Fruit fly (Drosophila melanogaster): ENCODE measurements around the gene CG4259.
A peak's percentile ranks its signal among the peaks of the same experiment; 100 is the strongest.

The CG4259 gene

DNA sequence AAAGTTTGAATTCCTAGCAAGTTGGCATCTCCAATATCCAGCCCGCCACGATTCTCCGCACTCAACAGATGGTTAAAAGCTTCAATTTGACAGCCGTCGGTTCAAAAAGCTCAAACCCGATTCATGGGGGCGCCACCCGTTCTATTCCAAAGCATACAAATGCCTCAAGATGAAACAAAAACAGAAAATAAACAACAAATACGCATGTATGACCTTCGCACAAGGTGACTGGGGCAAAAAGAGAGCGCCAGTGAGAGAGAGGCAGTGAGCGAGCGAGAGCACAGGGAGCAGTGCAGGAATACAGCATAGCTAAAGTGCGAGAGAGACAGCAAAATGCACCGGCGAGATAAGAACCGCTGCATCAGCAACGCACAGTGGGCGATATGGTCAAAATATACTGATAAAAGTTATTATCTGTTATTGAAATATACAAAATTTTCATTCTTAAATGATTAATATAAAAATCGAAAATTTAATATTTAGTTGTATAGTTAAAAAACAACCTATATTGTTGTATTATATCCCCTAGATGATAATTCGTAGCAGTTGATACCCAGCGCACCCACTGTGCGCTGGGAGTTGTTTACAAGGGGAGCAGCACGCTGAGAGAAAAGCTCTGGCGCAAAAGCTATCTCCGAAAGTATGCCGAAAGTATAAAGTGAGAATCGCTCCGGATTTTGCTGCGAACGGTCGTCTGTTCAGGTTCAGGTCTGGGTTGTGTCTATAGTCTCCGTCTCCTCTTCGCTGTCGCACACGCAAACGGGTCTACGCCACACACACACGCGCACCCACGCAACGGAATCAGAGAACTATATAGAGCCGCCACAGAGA lies 1.3 kb upstream of the CG4259 start, which contains the start of gene Glyp (continued):
- TF ChIP-seq ap (GFP tag; IDR thresholded peaks at IDR 0.05) (peak; percentile 93), Dbx (GFP tag; IDR thresholded peaks at IDR 0.05) (peak; percentile 97), CrebB (tag; optimal IDR thresholded peaks at IDR 0.05) (peak; percentile 93), Rfx (GFP tag; IDR thresholded peaks at IDR 0.05) (peak; percentile 97), CG34376 (GFP tag; optimal IDR thresholded peaks at IDR 0.05) (peak; percentile 98), Poxn (GFP tag; IDR thresholded peaks at IDR 0.05) (peak; percentile 80), Six4 (GFP tag; optimal IDR thresholded peaks at IDR 0.05) (peak; percentile 92), CG12071 (GFP tag; optimal IDR thresholded peaks at IDR 0.05) (peak; percentile 93), wdn (GFP tag; IDR thresholded peaks at IDR 0.05) (peak; percentile 96), CG7556 (GFP tag; optimal IDR thresholded peaks at IDR 0.05) (peak; percentile 99), so (GFP tag; IDR thresholded peaks at IDR 0.05) (peak; percentile 94), CG4707 (GFP tag; optimal IDR thresholded peaks at IDR 0.05) (peak; percentile 99), gro (GFP tag; optimal IDR thresholded peaks at IDR 0.05) (peak; percentile 59), sob (GFP tag; IDR thresholded peaks at IDR 0.05) (peak; percentile 97), CG10543 (GFP tag; optimal IDR thresholded peaks at IDR 0.05) (peak; percentile 99), CG17385 (GFP tag; optimal IDR thresholded peaks at IDR 0.05) (peak; percentile 96), CG18619 (GFP tag; optimal IDR thresholded peaks at IDR 0.05) (peak; percentile 98), CG11560 (tag; IDR thresholded peaks at IDR 0.05) (peak; percentile 87), CG3281 (GFP tag; optimal IDR thresholded peaks at IDR 0.05) (peak; percentile 99), Hsf (GFP tag; optimal IDR thresholded peaks at IDR 0.05) (peak; percentile 91), CG13775 (GFP tag; optimal IDR thresholded peaks at IDR 0.05) (peak; percentile 97), CG42726 (GFP tag; IDR thresholded peaks at IDR 0.05; ENCODE audit: partially characterized antibody) (peak; percentile 29; the same call in 1 of the 2 replicates), CG31365 (tag; optimal IDR thresholded peaks at IDR 0.05) (peak; percentile 69), Sin3A (optimal IDR thresholded peaks at IDR 0.05) (no peak), Atf-2 (GFP tag; optimal IDR thresholded peaks at IDR 0.05) (peak; percentile 62), CG15601 (tag; optimal IDR thresholded peaks at IDR 0.05) (peak; percentile 96), CG1647 (GFP tag; optimal IDR thresholded peaks at IDR 0.05) (peak; percentile 59), vfl (GFP tag; optimal IDR thresholded peaks at IDR 0.05) (peak; percentile 90), Nf-YB (GFP tag; optimal IDR thresholded peaks at IDR 0.05) (peak; percentile 88), org-1 (GFP tag; optimal IDR thresholded peaks at IDR 0.05) (peak; percentile 98), br (optimal IDR thresholded peaks at IDR 0.05) (no peak), NC2α (GFP tag; optimal IDR thresholded peaks at IDR 0.05) (peak; percentile 9), CG30403 (GFP tag; optimal IDR thresholded peaks at IDR 0.05) (peak; percentile 98), gcm2 (GFP tag; optimal IDR thresholded peaks at IDR 0.05) (peak; percentile 89), CG7839 (tag; optimal IDR thresholded peaks at IDR 0.05) (peak; percentile 98), CG17802 (tag; optimal IDR thresholded peaks at IDR 0.05) (peak; percentile 78), sisA (GFP tag; IDR thresholded peaks at IDR 0.05) (peak; percentile 90), Mrtf (GFP tag; IDR thresholded peaks at IDR 0.05) (peak; percentile 92), CG15073 (GFP tag; optimal IDR thresholded peaks at IDR 0.05) (no peak), CG3163 (GFP tag; optimal IDR thresholded peaks at IDR 0.05) (peak; percentile 41), zfh1 (GFP tag; IDR thresholded peaks at IDR 0.05) (peak; percentile 91), C15 (GFP tag; IDR thresholded peaks at IDR 0.05) (peak; percentile 84; the same call in 2 of the 3 replicates), kni (GFP tag; optimal IDR thresholded peaks at IDR 0.05) (peak; percentile 90), E2f1 (GFP tag; IDR thresholded peaks at IDR 0.05) (peak; percentile 95), CG12236 (GFP tag; optimal IDR thresholded peaks at IDR 0.05) (peak; percentile 39), yki (optimal IDR thresholded peaks at IDR 0.05) (peak; percentile 90), CoRest (tag; optimal IDR thresholded peaks at IDR 0.05) (peak; percentile 98), sna (GFP tag; IDR thresholded peaks at IDR 0.05; ENCODE audit: partially characterized antibody) (peak; percentile 65; the same call in 1 of the 2 replicates), Myb (GFP tag; optimal IDR thresholded peaks at IDR 0.05) (peak; percentile 18), CG33213 (GFP tag; optimal IDR thresholded peaks at IDR 0.05) (peak; percentile 20), B-H2 (GFP tag; optimal IDR thresholded peaks at IDR 0.05) (peak; percentile 97)
